Fruit fly (Drosophila melanogaster): ENCODE data around the gene mex1.

DNA sequence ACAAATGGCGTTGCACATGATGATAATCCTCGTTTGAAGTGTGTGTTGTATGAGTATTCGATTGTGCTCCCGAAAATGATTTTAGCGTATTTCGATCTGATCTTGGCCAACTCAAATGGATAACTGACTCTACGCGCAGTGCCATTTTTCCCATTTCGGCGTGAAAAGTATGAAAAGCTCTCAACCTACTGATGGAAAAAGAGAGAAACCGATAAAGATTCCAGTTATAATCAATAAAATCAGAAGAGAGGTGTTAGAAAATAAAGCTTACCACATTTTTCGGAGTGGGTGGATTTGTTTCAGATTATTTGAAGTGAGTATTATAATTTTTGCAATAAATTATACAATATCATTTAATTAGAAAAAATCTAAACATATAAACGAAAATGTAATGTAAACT is at the start of gene mex1:
- TF ChIP-seq Mes4 (GFP tag; optimal IDR thresholded peaks at IDR 0.05) (no peak), CG13775 (GFP tag; optimal IDR thresholded peaks at IDR 0.05) (no peak), Nf-YA (GFP tag; IDR thresholded peaks at IDR 0.05) (no peak), CG6683 (GFP tag; optimal IDR thresholded peaks at IDR 0.05) (no peak), Dbx (GFP tag; IDR thresholded peaks at IDR 0.05) (no peak), CG31441 (GFP tag; IDR thresholded peaks at IDR 0.05) (no peak), CG18619 (GFP tag; optimal IDR thresholded peaks at IDR 0.05) (no peak), CG15269 (tag; optimal IDR thresholded peaks at IDR 0.05) (no peak), usp (GFP tag; optimal IDR thresholded peaks at IDR 0.05) (no peak), abd-A (tag; optimal IDR thresholded peaks at IDR 0.05) (no peak), CG2116 (GFP tag; optimal IDR thresholded peaks at IDR 0.05) (no peak), CG8388 (GFP tag; optimal IDR thresholded peaks at IDR 0.05) (no peak), vvl (GFP tag; IDR thresholded peaks at IDR 0.05) (no peak)

All from whole organism, embryonic.